Fruit fly (Drosophila melanogaster) whole organism, embryonic: ENCODE data around the gene svp.

ENCODE experiments used
- ATbp ChIP-seq: fragments of 200-800 bp; sonication (Bioruptor generic); optimal IDR thresholded peaks from 2 replicates; lab custom pipeline; 2017; ENCODE audit warnings: missing biosample characterization, mild to moderate bottlenecking, missing genetic modification characterization, missing genetic modification reagents
- Awh ChIP-seq: fragments of 200-800 bp; sonication (Bioruptor generic); IDR thresholded peaks from 2 replicates; pipeline ENCODE4, ENCODE4 v1.3.6; 2022; ENCODE audit warnings: missing biosample characterization, missing genetic modification characterization
- B-H2 ChIP-seq: fragments of 200-800 bp; sonication (Bioruptor generic); optimal IDR thresholded peaks from 2 replicates; lab custom pipeline; 2018; ENCODE audit warnings: missing biosample characterization, mild to moderate bottlenecking, missing genetic modification characterization
- Bteb2 ChIP-seq: fragments of 200-800 bp; sonication (Bioruptor generic); optimal IDR thresholded peaks from 2 replicates; lab custom pipeline; 2016; ENCODE audit warnings: missing biosample characterization, missing genetic modification characterization
- CG11723 ChIP-seq: fragments of 200-800 bp; sonication (Bioruptor generic); optimal IDR thresholded peaks from 2 replicates; lab custom pipeline; 2017; ENCODE audit warnings: missing biosample characterization, mild to moderate bottlenecking, missing genetic modification characterization
- CG12659 ChIP-seq: fragments of 200-800 bp; sonication (Bioruptor generic); optimal IDR thresholded peaks from 3 replicates; lab custom pipeline; 2017; ENCODE audit warnings: mild to moderate bottlenecking, missing biosample characterization, missing genetic modification reagents, missing genetic modification characterization
- CG14667 ChIP-seq: fragments of 200-800 bp; sonication (Bioruptor generic); IDR thresholded peaks from 2 replicates; pipeline ENCODE4 v1.3.6; 2022; ENCODE audit warnings: missing biosample characterization, missing genetic modification characterization
- CG1603 ChIP-seq: fragments of 200-800 bp; sonication (Bioruptor generic); optimal IDR thresholded peaks from 2 replicates; lab custom pipeline; 2019; ENCODE audit warnings: missing biosample characterization, mild to moderate bottlenecking, missing genetic modification characterization, moderate library complexity
- CG1647 ChIP-seq: fragments of 200-800 bp; sonication (Bioruptor generic); optimal IDR thresholded peaks from 3 replicates; lab custom pipeline; 2016; ENCODE audit warnings: missing biosample characterization, missing genetic modification characterization
- CG17186 ChIP-seq: fragments of 200-800 bp; sonication (Bioruptor generic); optimal IDR thresholded peaks from 3 replicates; lab custom pipeline; 2017; ENCODE audit warnings: missing biosample characterization, missing genetic modification reagents, missing genetic modification characterization
- CG17359 ChIP-seq: fragments of 200-800 bp; sonication (Bioruptor generic); optimal IDR thresholded peaks from 3 replicates; lab custom pipeline; 2018; ENCODE audit warnings: missing biosample characterization, mild to moderate bottlenecking, missing genetic modification characterization, moderate library complexity
- CG17829 ChIP-seq: fragments of 200-800 bp; optimal IDR thresholded peaks from 2 replicates; lab custom pipeline; 2019; ENCODE audit warnings: missing biosample characterization, mild to moderate bottlenecking, missing genetic modification characterization, moderate library complexity
- CG17912 ChIP-seq: fragments of 200-800 bp; sonication (Bioruptor generic); optimal IDR thresholded peaks from 2 replicates; lab custom pipeline; 2018; ENCODE audit warnings: missing biosample characterization, mild to moderate bottlenecking, missing genetic modification characterization
- CG18011 ChIP-seq: fragments of 200-800 bp; sonication (Bioruptor generic); optimal IDR thresholded peaks from 2 replicates; lab custom pipeline; 2017; ENCODE audit warnings: missing biosample characterization, missing genetic modification characterization, mild to moderate bottlenecking, moderate library complexity, missing genotype
- CG30431 ChIP-seq: fragments of 200-800 bp; sonication (Bioruptor generic); optimal IDR thresholded peaks from 2 replicates; lab custom pipeline; 2017; ENCODE audit warnings: missing biosample characterization, missing genetic modification characterization
- CG31365 ChIP-seq: fragments of 200-800 bp; sonication (Bioruptor generic); optimal IDR thresholded peaks from 2 replicates; lab custom pipeline; 2018; ENCODE audit warnings: missing biosample characterization, mild to moderate bottlenecking, missing genetic modification characterization
- CG33213 ChIP-seq: fragments of 200-800 bp; sonication (Bioruptor generic); optimal IDR thresholded peaks from 3 replicates; lab custom pipeline; 2016; ENCODE audit warnings: missing biosample characterization, missing genetic modification characterization
- CG42726 ChIP-seq: fragments of 200-800 bp; sonication (Bioruptor generic); IDR thresholded peaks from 2 replicates; pipeline ENCODE4 v1.3.6; 2022; ENCODE audit warnings: missing biosample characterization, missing genetic modification characterization; ENCODE audit not compliant: partially characterized antibody
- CG4282 ChIP-seq: fragments of 200-800 bp; sonication (Bioruptor generic); optimal IDR thresholded peaks from 2 replicates; lab custom pipeline; 2016; ENCODE audit warnings: missing biosample characterization, missing genetic modification characterization
- CG5953 ChIP-seq: fragments of 200-800 bp; sonication (Bioruptor generic); IDR thresholded peaks from 2 replicates; pipeline ENCODE4 v1.3.6; 2022; ENCODE audit warnings: missing biosample characterization, missing genetic modification characterization
- CG7786 ChIP-seq: fragments of 200-800 bp; sonication (Bioruptor generic); optimal IDR thresholded peaks from 2 replicates; lab custom pipeline; 2016; ENCODE audit warnings: missing biosample characterization, missing genetic modification characterization
- CG8290 ChIP-seq, 3 experiments: fragments of 200-800 bp; sonication (Bioruptor generic); optimal IDR thresholded peaks; 2 replicates each; lab custom pipeline; 2016 to 2019; ENCODE audit warnings: missing biosample characterization in 3 of 3, missing genetic modification characterization in 3 of 3, mild to moderate bottlenecking in 2 of 3, moderate library complexity in 1 of 3
- CG8944 ChIP-seq: fragments of 200-800 bp; sonication (Bioruptor generic); optimal IDR thresholded peaks from 3 replicates; lab custom pipeline; 2016; ENCODE audit warnings: missing biosample characterization, missing genetic modification characterization
- CG9932 ChIP-seq: fragments of 200-800 bp; sonication (Bioruptor generic); IDR thresholded peaks from 2 replicates; pipeline ENCODE4 v1.3.6; 2022; ENCODE audit warnings: missing biosample characterization, missing genetic modification characterization
- CHES-1-like ChIP-seq: fragments of 200-800 bp; sonication (Bioruptor generic); optimal IDR thresholded peaks from 2 replicates; lab custom pipeline; 2016; ENCODE audit warnings: missing biosample characterization, missing genetic modification characterization
- CTCF ChIP-seq: fragments of 200-800 bp; sonication (Bioruptor generic); optimal IDR thresholded peaks from 2 replicates; lab custom pipeline; 2017; ENCODE audit warnings: missing biosample characterization, mild to moderate bottlenecking, missing genetic modification characterization, moderate library complexity
- Camta ChIP-seq: fragments of 200-800 bp; sonication (Bioruptor generic); optimal IDR thresholded peaks from 2 replicates; lab custom pipeline; 2016; ENCODE audit warnings: missing biosample characterization, missing genetic modification characterization
- Chrac-16 ChIP-seq: fragments of 200-800 bp; sonication (Bioruptor generic); optimal IDR thresholded peaks from 3 replicates; lab custom pipeline; 2016; ENCODE audit warnings: missing biosample characterization, missing genetic modification characterization
- Gsc ChIP-seq: fragments of 200-800 bp; sonication (Bioruptor generic); IDR thresholded peaks from 2 replicates; pipeline ENCODE4 v1.3.6; 2022; ENCODE audit warnings: missing biosample characterization, missing genetic modification characterization
- Max ChIP-seq: fragments of 200-800 bp; sonication (Bioruptor generic); optimal IDR thresholded peaks from 2 replicates; lab custom pipeline; 2016; ENCODE audit warnings: missing biosample characterization, mild to moderate bottlenecking, missing genetic modification characterization
- NK7.1 ChIP-seq: fragments of 200-800 bp; sonication (Bioruptor generic); optimal IDR thresholded peaks from 3 replicates; lab custom pipeline; 2016; ENCODE audit warnings: missing biosample characterization, missing genetic modification characterization
- Sry-β ChIP-seq: fragments of 200-800 bp; sonication (Bioruptor generic); optimal IDR thresholded peaks from 2 replicates; lab custom pipeline; 2018; ENCODE audit warnings: missing biosample characterization, mild to moderate bottlenecking, missing genetic modification characterization, moderate library complexity
- Trl ChIP-seq, 3 experiments: fragments of >200 bp in 2 of 3; fragments of 200-800 bp in 1 of 3; sonication (Bioruptor generic) in 1 of 3; optimal IDR thresholded peaks; 2 replicates in 1 of 3; 3 replicates in 2 of 3; lab custom pipeline; 2016 to 2017; ENCODE audit warnings: missing biosample characterization in 1 of 3, missing genetic modification characterization in 1 of 3
- YL-1 ChIP-seq: fragments of 200-800 bp; sonication (Bioruptor generic); optimal IDR thresholded peaks from 3 replicates; lab custom pipeline; 2017; ENCODE audit warnings: missing biosample characterization, mild to moderate bottlenecking, missing genetic modification characterization
- amos ChIP-seq: fragments of 200-800 bp; sonication (Bioruptor generic); IDR thresholded peaks from 2 replicates; pipeline ENCODE4 v1.3.6; 2022; ENCODE audit warnings: missing biosample characterization, missing genetic modification characterization; ENCODE audit not compliant: partially characterized antibody
- ara ChIP-seq: fragments of 200-800 bp; sonication (Bioruptor generic); IDR thresholded peaks from 2 replicates; pipeline ENCODE4 v1.3.6; 2022; ENCODE audit warnings: missing biosample characterization, missing genetic modification characterization
- crol ChIP-seq: fragments of 200-800 bp; sonication (Bioruptor generic); IDR thresholded peaks from 2 replicates; pipeline ENCODE4 v1.3.6; 2022; ENCODE audit warnings: missing biosample characterization, missing genetic modification characterization
- dmrt99B ChIP-seq: fragments of 200-800 bp; sonication (Bioruptor generic); optimal IDR thresholded peaks from 2 replicates; lab custom pipeline; 2018; ENCODE audit warnings: missing biosample characterization, mild to moderate bottlenecking, missing genetic modification characterization, moderate library complexity
- fd96Cb ChIP-seq: fragments of 200-800 bp; sonication (Bioruptor generic); optimal IDR thresholded peaks from 2 replicates; lab custom pipeline; 2018; ENCODE audit warnings: missing biosample characterization, mild to moderate bottlenecking, missing genetic modification characterization, moderate library complexity
- gcm ChIP-seq: fragments of 200-800 bp; sonication (Bioruptor generic); optimal IDR thresholded peaks from 2 replicates; lab custom pipeline; 2019; ENCODE audit warnings: missing biosample characterization, mild to moderate bottlenecking, missing genetic modification characterization, moderate library complexity
- gfzf ChIP-seq: fragments of 200-800 bp; sonication (Bioruptor generic); optimal IDR thresholded peaks from 2 replicates; lab custom pipeline; 2016; ENCODE audit warnings: missing biosample characterization, mild to moderate bottlenecking, missing genetic modification characterization, moderate library complexity
- grn ChIP-seq: fragments of 200-800 bp; sonication (Bioruptor generic); optimal IDR thresholded peaks from 3 replicates; lab custom pipeline; 2017; ENCODE audit warnings: missing biosample characterization, missing genetic modification characterization
- ham ChIP-seq: fragments of 200-800 bp; sonication (Bioruptor generic); IDR thresholded peaks from 2 replicates; pipeline ENCODE4 v1.3.6; 2022; ENCODE audit warnings: missing biosample characterization, missing genetic modification characterization
- hb ChIP-seq: fragments of 200-800 bp; sonication (Bioruptor generic); IDR thresholded peaks from 3 replicates; pipeline ENCODE4 v1.3.6; 2022; ENCODE audit warnings: missing biosample characterization, missing genetic modification characterization; ENCODE audit not compliant: partially characterized antibody
- lbe ChIP-seq: fragments of 200-800 bp; sonication (Bioruptor generic); optimal IDR thresholded peaks from 2 replicates; lab custom pipeline; 2016; ENCODE audit warnings: missing biosample characterization, mild to moderate bottlenecking, missing genetic modification characterization
- mld ChIP-seq: fragments of 200-800 bp; sonication (Bioruptor generic); IDR thresholded peaks from 3 replicates; pipeline ENCODE4 v1.3.6; 2022; ENCODE audit warnings: missing biosample characterization, missing genetic modification characterization; ENCODE audit not compliant: partially characterized antibody
- nerfin-1 ChIP-seq: fragments of 200-800 bp; sonication (Bioruptor generic); optimal IDR thresholded peaks from 3 replicates; lab custom pipeline; 2019; ENCODE audit warnings: missing biosample characterization, mild to moderate bottlenecking, missing genetic modification characterization, moderate library complexity
- vvl ChIP-seq: fragments of 200-800 bp; sonication (Bioruptor generic); IDR thresholded peaks from 2 replicates; pipeline ENCODE4 v1.3.6; 2022; ENCODE audit warnings: missing biosample characterization, missing genetic modification characterization
- wek ChIP-seq: fragments of 200-800 bp; sonication (Bioruptor generic); optimal IDR thresholded peaks from 3 replicates; lab custom pipeline; 2018; ENCODE audit warnings: missing biosample characterization, mild to moderate bottlenecking, missing genetic modification characterization, moderate library complexity

The svp gene

dm6 chr3R:12221366-12221916, 37.1 kb upstream of the svp start, which contains the start of gene CG4860 (continued):
- TF ChIP-seq CG33213 (GFP tag; lab: Kevin White, UChicago), result peak; percentile 55
- TF ChIP-seq Awh, result peak; percentile 69; the same call in 1 of the 2 replicates
- TF ChIP-seq CG8290 (GFP tag; optimal IDR thresholded peaks at IDR 0.05; lab: Kevin White, UChicago), result no peak
- TF ChIP-seq CG8290 (tag; optimal IDR thresholded peaks at IDR 0.05; lab: Kevin White, UChicago), result peak in 1 of 2 experiments; percentile 80
- no peak for TF ChIP-seq hb (GFP tag; lab: Robert Waterston, UW)
- peak; percentile 81 for TF ChIP-seq CHES-1-like (GFP tag; lab: Kevin White, UChicago)
- peak; percentile 63 for TF ChIP-seq CG30431 (GFP tag; lab: Kevin White, UChicago)
- TF ChIP-seq CG9932, result peak; percentile 95
- TF ChIP-seq CG17186 (GFP tag; lab: Kevin White, UChicago), result no peak
- TF ChIP-seq gcm (GFP tag; lab: Kevin White, UChicago), result peak; percentile 81
- TF ChIP-seq grn (GFP tag; lab: Kevin White, UChicago), result no peak
- TF ChIP-seq ATbp, result peak; percentile 82
- no peak for TF ChIP-seq crol (GFP tag; lab: Robert Waterston, UW)
- TF ChIP-seq CG18011, result peak; percentile 79
- no peak for TF ChIP-seq gfzf (GFP tag; lab: Kevin White, UChicago)
- peak; percentile 49 for TF ChIP-seq CG4282 (GFP tag; lab: Kevin White, UChicago)
- TF ChIP-seq nerfin-1, result no peak
- peak; percentile 84 for TF ChIP-seq CG8944 (GFP tag; lab: Kevin White, UChicago)
- TF ChIP-seq CG42726 (GFP tag; lab: Robert Waterston, UW), result no peak
- peak; percentile 82 for TF ChIP-seq fd96Cb (tag; lab: Kevin White, UChicago)
- TF ChIP-seq CG11723 (GFP tag; lab: Kevin White, UChicago), result peak; percentile 57
- peak; percentile 80 for TF ChIP-seq Max (GFP tag; lab: Kevin White, UChicago)
- TF ChIP-seq mld (GFP tag; lab: Robert Waterston, UW), result no peak
- peak; percentile 82 for TF ChIP-seq Camta (GFP tag; lab: Kevin White, UChicago)
- peak; percentile 79 for TF ChIP-seq ara (GFP tag; lab: Robert Waterston, UW)
- peak; percentile 85 for TF ChIP-seq CG17829
- peak; percentile 91 for TF ChIP-seq vvl
- TF ChIP-seq CG1647, result peak; percentile 78
- TF ChIP-seq Gsc (GFP tag; lab: Robert Waterston, UW), result no peak
- peak; percentile 43 for TF ChIP-seq wek (GFP tag; lab: Kevin White, UChicago)
- no peak for TF ChIP-seq CTCF (GFP tag; lab: Kevin White, UChicago)
- peak; percentile 43 for TF ChIP-seq CG17912
- peak; percentile 86 for TF ChIP-seq Bteb2 (GFP tag; lab: Kevin White, UChicago)
- peak; percentile 16 for TF ChIP-seq YL-1 (GFP tag; lab: Kevin White, UChicago)
- peak; percentile 77 for TF ChIP-seq NK7.1 (GFP tag; lab: Kevin White, UChicago)
- TF ChIP-seq CG1603 (tag; lab: Kevin White, UChicago), result peak; percentile 59
- peak; percentile 91 for TF ChIP-seq CG12659 (GFP tag; lab: Kevin White, UChicago)
- TF ChIP-seq CG31365 (tag; lab: Kevin White, UChicago), result peak; percentile 42
- TF ChIP-seq Sry-β (GFP tag; lab: Kevin White, UChicago), result no peak
- peak; percentile 80 for TF ChIP-seq B-H2 (GFP tag; lab: Kevin White, UChicago)
- TF ChIP-seq amos (GFP tag; lab: Robert Waterston, UW), result no peak; the same call in 1 of the 2 replicates
- TF ChIP-seq dmrt99B (tag; lab: Kevin White, UChicago), result peak; percentile 88
- TF ChIP-seq CG7786 (GFP tag; lab: Kevin White, UChicago), result peak; percentile 86
- peak; percentile 85 for TF ChIP-seq Chrac-16 (GFP tag; lab: Kevin White, UChicago)
- 0 out of 2 replicates have a peak, but pooled peaks have one; percentile 5 for TF ChIP-seq ham
- peak; percentile 83 for TF ChIP-seq CG17359
- peak; percentile 80 for TF ChIP-seq CG5953
- TF ChIP-seq lbe (GFP tag; lab: Kevin White, UChicago), result peak; percentile 85
- peak; percentile 80 for TF ChIP-seq CG14667 (GFP tag; lab: Robert Waterston, UW)
- TF ChIP-seq Trl (optimal IDR thresholded peaks at IDR 0.05; lab: Kevin White, UChicago), result no peak
- peak; percentile 92 for TF ChIP-seq Trl (GFP tag; optimal IDR thresholded peaks at IDR 0.05; lab: Kevin White, UChicago)
